Fruit fly (Drosophila melanogaster) whole organism, embryonic: ENCODE results near the gene CG42558.

Source experiments
- CG10543 ChIP-seq: fragments of 200-800 bp; sonication (Bioruptor generic); optimal IDR thresholded peaks from 3 replicates; lab custom pipeline; 2017; ENCODE audit warnings: missing biosample characterization, mild to moderate bottlenecking, missing genetic modification characterization, moderate library complexity
- CG11695 ChIP-seq: fragments of 200-800 bp; sonication (Bioruptor generic); IDR thresholded peaks from 3 replicates; pipeline ENCODE4 v1.3.6; 2022; ENCODE audit warnings: missing biosample characterization, missing genetic modification characterization
- CG12659 ChIP-seq: fragments of 200-800 bp; sonication (Bioruptor generic); optimal IDR thresholded peaks from 3 replicates; lab custom pipeline; 2017; ENCODE audit warnings: mild to moderate bottlenecking, missing biosample characterization, missing genetic modification reagents, missing genetic modification characterization
- CG12769 ChIP-seq: fragments of 200-800 bp; sonication (Bioruptor generic); optimal IDR thresholded peaks from 2 replicates; lab custom pipeline; 2019; ENCODE audit warnings: missing biosample characterization, mild to moderate bottlenecking, missing genetic modification characterization, moderate library complexity
- CG13296 ChIP-seq: fragments of 200-800 bp; sonication (Bioruptor generic); optimal IDR thresholded peaks from 3 replicates; lab custom pipeline; 2018; ENCODE audit warnings: missing biosample characterization, mild to moderate bottlenecking, missing genetic modification characterization
- CG15514 ChIP-seq: fragments of 200-800 bp; sonication (Bioruptor generic); optimal IDR thresholded peaks from 3 replicates; lab custom pipeline; 2017; ENCODE audit warnings: missing biosample characterization, missing genetic modification characterization, mild to moderate bottlenecking, moderate library complexity, missing genetic modification reagents
- CG16813 ChIP-seq: fragments of 200-800 bp; sonication (Bioruptor generic); IDR thresholded peaks from 3 replicates; pipeline ENCODE4 v1.3.6; 2022; ENCODE audit warnings: missing biosample characterization, missing genetic modification characterization; ENCODE audit not compliant: partially characterized antibody
- CG16815 ChIP-seq: fragments of 200-800 bp; sonication (Bioruptor generic); optimal IDR thresholded peaks from 3 replicates; lab custom pipeline; 2017; ENCODE audit warnings: missing biosample characterization, mild to moderate bottlenecking, missing genetic modification characterization
- CG2116 ChIP-seq: fragments of 200-800 bp; sonication (Bioruptor generic); optimal IDR thresholded peaks from 3 replicates; lab custom pipeline; 2018; ENCODE audit warnings: missing biosample characterization, mild to moderate bottlenecking, missing genetic modification characterization
- CG2120 ChIP-seq: fragments of 200-800 bp; sonication (Bioruptor generic); optimal IDR thresholded peaks from 3 replicates; lab custom pipeline; 2016; ENCODE audit warnings: missing biosample characterization, missing genetic modification characterization
- CG3995 ChIP-seq: fragments of 200-800 bp; sonication (Bioruptor generic); optimal IDR thresholded peaks from 3 replicates; lab custom pipeline; 2016; ENCODE audit warnings: missing biosample characterization, missing genetic modification characterization
- CG4424 ChIP-seq: fragments of 200-800 bp; sonication (Bioruptor generic); optimal IDR thresholded peaks from 3 replicates; lab custom pipeline; 2016; ENCODE audit warnings: missing biosample characterization, missing genetic modification characterization
- CG6175 ChIP-seq: fragments of 200-800 bp; sonication (Bioruptor generic); IDR thresholded peaks from 3 replicates; pipeline ENCODE4 v1.3.6; 2022; ENCODE audit warnings: missing biosample characterization, missing genetic modification characterization
- CG7271 ChIP-seq: fragments of 200-800 bp; sonication (Bioruptor generic); optimal IDR thresholded peaks from 2 replicates; lab custom pipeline; 2018; ENCODE audit warnings: missing biosample characterization, mild to moderate bottlenecking, missing genetic modification characterization, moderate library complexity
- CG7839 ChIP-seq: fragments of 200-800 bp; sonication (Bioruptor generic); optimal IDR thresholded peaks from 3 replicates; lab custom pipeline; 2018; ENCODE audit warnings: missing biosample characterization, mild to moderate bottlenecking, missing genetic modification characterization, moderate library complexity
- CG8290 ChIP-seq, 3 experiments: fragments of 200-800 bp; sonication (Bioruptor generic); optimal IDR thresholded peaks; 2 replicates each; lab custom pipeline; 2016 to 2019; ENCODE audit warnings: missing biosample characterization in 3 of 3, missing genetic modification characterization in 3 of 3, mild to moderate bottlenecking in 2 of 3, moderate library complexity in 1 of 3
- CG8944 ChIP-seq: fragments of 200-800 bp; sonication (Bioruptor generic); optimal IDR thresholded peaks from 3 replicates; lab custom pipeline; 2016; ENCODE audit warnings: missing biosample characterization, missing genetic modification characterization
- CG9797 ChIP-seq: fragments of 200-800 bp; sonication (Bioruptor generic); optimal IDR thresholded peaks from 3 replicates; lab custom pipeline; 2018; ENCODE audit warnings: missing biosample characterization, mild to moderate bottlenecking, missing genetic modification characterization
- CG9876 ChIP-seq: fragments of 200-800 bp; sonication (Bioruptor generic); optimal IDR thresholded peaks from 2 replicates; lab custom pipeline; 2016; ENCODE audit warnings: missing biosample characterization, missing genetic modification characterization
- CHES-1-like ChIP-seq: fragments of 200-800 bp; sonication (Bioruptor generic); optimal IDR thresholded peaks from 2 replicates; lab custom pipeline; 2016; ENCODE audit warnings: missing biosample characterization, missing genetic modification characterization
- CrebB ChIP-seq: fragments of 200-800 bp; sonication (Bioruptor generic); optimal IDR thresholded peaks from 3 replicates; lab custom pipeline; 2018; ENCODE audit warnings: missing biosample characterization, mild to moderate bottlenecking, missing genetic modification characterization
- Gsc ChIP-seq: fragments of 200-800 bp; sonication (Bioruptor generic); IDR thresholded peaks from 2 replicates; pipeline ENCODE4 v1.3.6; 2022; ENCODE audit warnings: missing biosample characterization, missing genetic modification characterization
- Hand ChIP-seq: fragments of 200-800 bp; sonication (Bioruptor generic); optimal IDR thresholded peaks from 2 replicates; lab custom pipeline; 2017; ENCODE audit warnings: mild to moderate bottlenecking, missing biosample characterization, missing genetic modification reagents, missing genetic modification characterization
- Hey ChIP-seq: fragments of 200-800 bp; sonication (Bioruptor generic); optimal IDR thresholded peaks from 3 replicates; lab custom pipeline; 2018; ENCODE audit warnings: missing biosample characterization, mild to moderate bottlenecking, missing genetic modification characterization
- Hr51 ChIP-seq, 2 experiments: fragments of 200-800 bp; sonication (Bioruptor generic); optimal IDR thresholded peaks; 2 replicates in 1 of 2; 3 replicates in 1 of 2; lab custom pipeline; 2016 to 2018; ENCODE audit warnings: missing biosample characterization in 2 of 2, missing genetic modification characterization in 2 of 2, mild to moderate bottlenecking in 1 of 2, moderate library complexity in 1 of 2
- MESR4 ChIP-seq: fragments of 200-800 bp; sonication (Bioruptor generic); optimal IDR thresholded peaks from 2 replicates; lab custom pipeline; 2018; ENCODE audit warnings: missing biosample characterization, mild to moderate bottlenecking, missing genetic modification characterization, moderate library complexity
- NC2β ChIP-seq: fragments of 200-800 bp; sonication (Bioruptor generic); optimal IDR thresholded peaks from 2 replicates; lab custom pipeline; 2016; ENCODE audit warnings: missing biosample characterization, missing genetic modification characterization
- NK7.1 ChIP-seq: fragments of 200-800 bp; sonication (Bioruptor generic); optimal IDR thresholded peaks from 3 replicates; lab custom pipeline; 2016; ENCODE audit warnings: missing biosample characterization, missing genetic modification characterization
- Pdp1 ChIP-seq, 2 experiments: fragments of 200-800 bp; sonication (Bioruptor generic); optimal IDR thresholded peaks; 3 replicates each; lab custom pipeline; 2016; ENCODE audit warnings: missing biosample characterization in 2 of 2, missing genetic modification characterization in 2 of 2, mild to moderate bottlenecking in 1 of 2, moderate library complexity in 1 of 2
- Rx ChIP-seq: fragments of 200-800 bp; sonication (Bioruptor generic); IDR thresholded peaks from 2 replicates; pipeline ENCODE4 v1.3.6; 2022; ENCODE audit warnings: missing biosample characterization, missing genetic modification characterization
- Xrp1 ChIP-seq: fragments of 200-800 bp; sonication (Bioruptor generic); IDR thresholded peaks from 2 replicates; pipeline ENCODE4 v1.3.6; 2022; ENCODE audit warnings: missing biosample characterization, missing genetic modification characterization
- bab2 ChIP-seq: fragments of 200-800 bp; sonication (Bioruptor generic); optimal IDR thresholded peaks from 2 replicates; lab custom pipeline; 2016; ENCODE audit warnings: missing biosample characterization, missing genetic modification characterization
- cg ChIP-seq: fragments of 200-800 bp; sonication (Bioruptor generic); optimal IDR thresholded peaks from 3 replicates; lab custom pipeline; 2019; ENCODE audit warnings: missing biosample characterization, mild to moderate bottlenecking, missing genetic modification characterization, moderate library complexity
- corto ChIP-seq: fragments of 200-800 bp; sonication (Bioruptor generic); optimal IDR thresholded peaks from 2 replicates; lab custom pipeline; 2016; ENCODE audit warnings: missing biosample characterization, mild to moderate bottlenecking, missing genetic modification characterization, moderate library complexity
- crc ChIP-seq: fragments of 200-800 bp; sonication (Bioruptor generic); optimal IDR thresholded peaks from 2 replicates; lab custom pipeline; 2016; ENCODE audit warnings: missing biosample characterization, missing genetic modification characterization
- croc ChIP-seq: fragments of 200-800 bp; sonication (Bioruptor generic); conservative IDR thresholded peaks from 3 replicates; pipeline ENCODE4 v1.3.6; 2022; ENCODE audit warnings: missing biosample characterization, missing genetic modification characterization
- esg ChIP-seq: fragments of 200-800 bp; sonication (Bioruptor generic); conservative IDR thresholded peaks from 2 replicates; pipeline ENCODE4 v1.3.6; 2022; ENCODE audit warnings: missing biosample characterization, missing genetic modification characterization
- fd96Cb ChIP-seq: fragments of 200-800 bp; sonication (Bioruptor generic); optimal IDR thresholded peaks from 2 replicates; lab custom pipeline; 2018; ENCODE audit warnings: missing biosample characterization, mild to moderate bottlenecking, missing genetic modification characterization, moderate library complexity
- hth ChIP-seq: fragments of >200 bp; optimal IDR thresholded peaks from 2 replicates; lab custom pipeline; 2017; ENCODE audit warnings: inconsistent platforms
- knrl ChIP-seq: fragments of 200-800 bp; sonication (Bioruptor generic); IDR thresholded peaks from 3 replicates; pipeline ENCODE4 v1.3.6; 2022; ENCODE audit warnings: missing biosample characterization, missing genetic modification characterization; ENCODE audit not compliant: partially characterized antibody
- nom ChIP-seq: fragments of 200-800 bp; sonication (Bioruptor generic); optimal IDR thresholded peaks from 2 replicates; lab custom pipeline; 2017; ENCODE audit warnings: missing biosample characterization, missing genetic modification characterization, mild to moderate bottlenecking, moderate library complexity, missing genetic modification reagents
- odd ChIP-seq: fragments of 200-800 bp; sonication (Bioruptor generic); optimal IDR thresholded peaks from 2 replicates; lab custom pipeline; 2017; ENCODE audit warnings: missing biosample characterization, mild to moderate bottlenecking, missing genetic modification characterization
- onecut ChIP-seq: fragments of 200-800 bp; sonication (Bioruptor generic); IDR thresholded peaks from 2 replicates; pipeline ENCODE4 v1.3.6; 2022; ENCODE audit warnings: missing biosample characterization, missing genetic modification characterization
- otp ChIP-seq: fragments of 200-800 bp; sonication (Bioruptor generic); IDR thresholded peaks from 3 replicates; pipeline ENCODE4, ENCODE4 v1.3.6; 2022; ENCODE audit warnings: missing biosample characterization, missing genetic modification characterization
- pan ChIP-seq, 4 experiments: fragments of >200 bp in 3 of 4; fragments of 200-800 bp in 1 of 4; sonication (Bioruptor generic) in 1 of 4; optimal IDR thresholded peaks in 3 of 4; IDR thresholded peaks in 1 of 4; 2 replicates each; pipeline versions ENCODE4 v1.3.6 to Lab custom; 2017 to 2022; ENCODE audit warnings: missing biosample characterization in 2 of 4, missing genetic modification characterization in 2 of 4, mixed read lengths in 1 of 4
- pnt ChIP-seq: fragments of 200-800 bp; sonication (Bioruptor generic); optimal IDR thresholded peaks from 3 replicates; lab custom pipeline; 2016; ENCODE audit warnings: missing biosample characterization, missing genetic modification characterization
- sd ChIP-seq: fragments of 200-800 bp; sonication (Bioruptor generic); optimal IDR thresholded peaks from 3 replicates; lab custom pipeline; 2018; ENCODE audit warnings: missing biosample characterization, mild to moderate bottlenecking, missing genetic modification characterization, moderate library complexity
- sqz ChIP-seq: fragments of 200-800 bp; sonication (Bioruptor generic); optimal IDR thresholded peaks from 3 replicates; lab custom pipeline; 2018; ENCODE audit warnings: missing biosample characterization, mild to moderate bottlenecking, missing genetic modification characterization
- vvl ChIP-seq: fragments of 200-800 bp; sonication (Bioruptor generic); IDR thresholded peaks from 2 replicates; pipeline ENCODE4 v1.3.6; 2022; ENCODE audit warnings: missing biosample characterization, missing genetic modification characterization
- yki ChIP-seq: fragments of >200 bp; optimal IDR thresholded peaks from 3 replicates; lab custom pipeline; 2018

CG42558 gene

dm6 chr3R:29891183-29891582 is 41.9 kb upstream of the CG42558 start (continued):
- TF ChIP-seq Xrp1 (GFP tag; lab: Robert Waterston, UW), result 0 out of 2 replicates have a peak, but pooled peaks have one; percentile 14
- TF ChIP-seq CG15514 (GFP tag; lab: Kevin White, UChicago), result peak; percentile 42
- peak; percentile 25 for TF ChIP-seq Hey
- TF ChIP-seq otp (GFP tag; lab: Robert Waterston, UW), result 0 out of 3 replicates have a peak, but pooled peaks have one; percentile 27
- no peak for TF ChIP-seq hth (lab: Kevin White, UChicago)
- TF ChIP-seq Hand, result no peak
- peak; percentile 58 for TF ChIP-seq CG12769 (tag; lab: Kevin White, UChicago)
- no peak for TF ChIP-seq yki (lab: Kevin White, UChicago)
- TF ChIP-seq CG9876 (GFP tag; lab: Kevin White, UChicago), result no peak
- TF ChIP-seq CrebB, result peak; percentile 32
- TF ChIP-seq odd (GFP tag; lab: Kevin White, UChicago), result peak; percentile 42
- TF ChIP-seq cg, result no peak
- no peak for TF ChIP-seq knrl
- TF ChIP-seq nom (GFP tag; lab: Kevin White, UChicago), result no peak
- TF ChIP-seq NC2β (GFP tag; lab: Kevin White, UChicago), result no peak
- no peak for TF ChIP-seq CG16815 (GFP tag; lab: Kevin White, UChicago)
- peak; percentile 49 for TF ChIP-seq CG13296 (GFP tag; lab: Kevin White, UChicago)
- TF ChIP-seq onecut, result no peak; the same call in 1 of the 2 replicates
- TF ChIP-seq croc (GFP tag; lab: Robert Waterston, UW), result no peak
- TF ChIP-seq vvl (GFP tag; lab: Robert Waterston, UW), result peak; percentile 31; the same call in 1 of the 2 replicates
- TF ChIP-seq bab2 (GFP tag; lab: Kevin White, UChicago), result peak; percentile 7
- TF ChIP-seq Hr51 (GFP tag; optimal IDR thresholded peaks at IDR 0.05; lab: Kevin White, UChicago), result peak in 1 of 2 experiments; percentile 9
- peak; percentile 26 for TF ChIP-seq CG12659 (GFP tag; lab: Kevin White, UChicago)
- TF ChIP-seq fd96Cb, result no peak
- peak; percentile 11 for TF ChIP-seq NK7.1
- no peak for TF ChIP-seq CG16813
- no peak for TF ChIP-seq CG4424
- peak; percentile 48 for TF ChIP-seq CG2120 (GFP tag; lab: Kevin White, UChicago)
- peak; percentile 18 for TF ChIP-seq CG2116 (GFP tag; lab: Kevin White, UChicago)
- TF ChIP-seq CG8290 (GFP tag; optimal IDR thresholded peaks at IDR 0.05; lab: Kevin White, UChicago), result peak; percentile 6
- peak in 1 of 2 experiments; percentile 77 for TF ChIP-seq CG8290 (tag; optimal IDR thresholded peaks at IDR 0.05; lab: Kevin White, UChicago)
- TF ChIP-seq CG10543 (GFP tag; lab: Kevin White, UChicago), result peak; percentile 6
- TF ChIP-seq CG11695, result no peak
- no peak for TF ChIP-seq CG9797 (GFP tag; lab: Kevin White, UChicago)
- no peak for TF ChIP-seq CG6175 (GFP tag; lab: Robert Waterston, UW)
- peak in 1 of 2 experiments; percentile 20 for TF ChIP-seq Pdp1 (GFP tag; optimal IDR thresholded peaks at IDR 0.05; lab: Kevin White, UChicago)
- peak; percentile 2 for TF ChIP-seq CHES-1-like
- no peak for TF ChIP-seq corto (GFP tag; lab: Kevin White, UChicago)
- peak; percentile 9 for TF ChIP-seq sd
- no peak for TF ChIP-seq pnt (GFP tag; lab: Kevin White, UChicago)
- no peak for TF ChIP-seq crc
- TF ChIP-seq CG8944 (GFP tag; lab: Kevin White, UChicago), result no peak
- no peak for TF ChIP-seq Gsc
- no peak for TF ChIP-seq sqz (GFP tag; lab: Kevin White, UChicago)
- TF ChIP-seq CG7271 (tag; lab: Kevin White, UChicago), result no peak
- no peak for TF ChIP-seq MESR4 (GFP tag; lab: Kevin White, UChicago)
- TF ChIP-seq CG3995 (GFP tag; lab: Kevin White, UChicago), result no peak
- no peak for TF ChIP-seq Rx (GFP tag; lab: Robert Waterston, UW)
- no peak for TF ChIP-seq CG7839 (tag; lab: Kevin White, UChicago)
- no peak for TF ChIP-seq esg (GFP tag; lab: Robert Waterston, UW)
- TF ChIP-seq pan (optimal IDR thresholded peaks at IDR 0.05; lab: Kevin White, UChicago), result no peak
- no peak for TF ChIP-seq pan (GFP tag; optimal IDR thresholded peaks at IDR 0.05 in 1 of 2, IDR thresholded peaks at IDR 0.05 in 1 of 2)
